Worm (Caenorhabditis elegans) whole organism, L1 larva: ENCODE measurements around the gene nas-19.

Source experiments
- aly-2 ChIP-seq: fragments of 150-350 bp; optimal IDR thresholded peaks from 2 replicates; lab custom pipeline; 2014; ENCODE audit warnings: missing biosample characterization, missing genetic modification characterization
- dsc-1 ChIP-seq: sonication (generic microtip); optimal IDR thresholded peaks from 2 replicates; lab custom pipeline; 2016; ENCODE audit warnings: mild to moderate bottlenecking, missing genetic modification characterization, missing compliant biosample characterization
- egl-27 ChIP-seq, 2 experiments: fragments of 150-350 bp in 1 of 2; sonication (generic microtip); optimal IDR thresholded peaks; 3 replicates each; lab custom pipeline; 2017 to 2018; ENCODE audit warnings: missing biosample characterization in 2 of 2, missing genetic modification characterization in 2 of 2, missing genetic modification reagents in 2 of 2
- hpl-2 ChIP-seq: fragments of 150-350 bp; optimal IDR thresholded peaks from 2 replicates; lab custom pipeline; 2014; ENCODE audit warnings: missing biosample characterization, missing genetic modification reagents, missing genetic modification characterization
- lin-15B ChIP-seq: fragments of 150-350 bp; sonication (generic microtip); optimal IDR thresholded peaks from 3 replicates; lab custom pipeline; 2014; ENCODE audit warnings: missing biosample characterization, missing genetic modification characterization
- nhr-19 ChIP-seq: fragments of 200-800 bp; sonication (Bioruptor generic); conservative IDR thresholded peaks from 2 replicates; pipeline ENCODE4 v1.3.6; 2022; ENCODE audit warnings: missing genetic modification characterization, missing compliant biosample characterization
- nhr-28 ChIP-seq: fragments of 150-350 bp; optimal IDR thresholded peaks from 2 replicates; lab custom pipeline; 2014; ENCODE audit warnings: missing biosample characterization, missing genetic modification characterization
- nhr-47 ChIP-seq: sonication (generic microtip); optimal IDR thresholded peaks from 2 replicates; lab custom pipeline; 2016; ENCODE audit warnings: mild to moderate bottlenecking, missing genetic modification characterization, moderate library complexity, missing compliant biosample characterization
- skn-1 ChIP-seq: fragments of 150-350 bp; optimal IDR thresholded peaks from 2 replicates; lab custom pipeline; 2014; ENCODE audit warnings: missing biosample characterization, missing genetic modification characterization
- sptf-1 ChIP-seq: fragments of 150-350 bp; optimal IDR thresholded peaks from 2 replicates; lab custom pipeline; 2014; ENCODE audit warnings: missing biosample characterization, missing genetic modification characterization
- ztf-4 ChIP-seq: fragments of 150-350 bp; optimal IDR thresholded peaks from 2 replicates; lab custom pipeline; 2014; ENCODE audit warnings: missing biosample characterization, missing genetic modification characterization

- no peak for TF ChIP-seq hpl-2 (GFP tag; lab: Kevin White, UChicago)
- TF ChIP-seq lin-15B (tag; lab: Kevin White, UChicago) = no peak
- no peak for TF ChIP-seq nhr-19 (GFP tag; lab: Robert Waterston, UW)
- no peak for TF ChIP-seq nhr-28 (tag; lab: Kevin White, UChicago)
- TF ChIP-seq egl-27 (tag; optimal IDR thresholded peaks at IDR 0.05; lab: Kevin White, UChicago) = no peak
- no peak for TF ChIP-seq aly-2
- TF ChIP-seq ztf-4 (tag; lab: Kevin White, UChicago) = no peak
- no peak for TF ChIP-seq sptf-1
- TF ChIP-seq nhr-47 = no peak
- TF ChIP-seq skn-1 = no peak
- no peak for TF ChIP-seq dsc-1 (tag; lab: Kevin White, UChicago)
Measured at ce11 chrV:11379341-11379740, 23.2 kb downstream of the nas-19 start.
